Fruit fly (Drosophila melanogaster): ENCODE data around the gene MRG15.

MRG15 gene

dm6 chr3R:15292241-15293004, 14.5 kb upstream of the MRG15 start:
- TF ChIP-seq CG8301 (tag; optimal IDR thresholded peaks at IDR 0.05) (no peak), D1 (tag; optimal IDR thresholded peaks at IDR 0.05) (no peak), CG32121 (GFP tag; IDR thresholded peaks at IDR 0.05) (no peak), CG8159 (tag; optimal IDR thresholded peaks at IDR 0.05) (no peak), CG15710 (tag; optimal IDR thresholded peaks at IDR 0.05) (no peak), Snoo (tag; optimal IDR thresholded peaks at IDR 0.05) (no peak), CG34367 (tag; optimal IDR thresholded peaks at IDR 0.05) (no peak), CG4496 (GFP tag; IDR thresholded peaks at IDR 0.05) (no peak), CG14655 (GFP tag; optimal IDR thresholded peaks at IDR 0.05) (no peak), fd96Ca (GFP tag; IDR thresholded peaks at IDR 0.05) (no peak), gl (tag; optimal IDR thresholded peaks at IDR 0.05) (no peak), EcR (GFP tag; optimal IDR thresholded peaks at IDR 0.05) (no peak), CG17806 (tag; optimal IDR thresholded peaks at IDR 0.05) (no peak), CG12605 (GFP tag; IDR thresholded peaks at IDR 0.05) (no peak), Pif1B (GFP tag; optimal IDR thresholded peaks at IDR 0.05) (no peak), CG13204 (GFP tag; optimal IDR thresholded peaks at IDR 0.05) (no peak), CG9948 (tag; optimal IDR thresholded peaks at IDR 0.05) (no peak)

dm6 chr3R:15291551-15292223, 13.8 kb upstream of the MRG15 start:
- no peak for TF ChIP-seq Pif1B (GFP tag; optimal IDR thresholded peaks at IDR 0.05)
- TF ChIP-seq CG34367 (tag; optimal IDR thresholded peaks at IDR 0.05): peak; percentile 43
- TF ChIP-seq CG8301 (tag; optimal IDR thresholded peaks at IDR 0.05): no peak
- TF ChIP-seq D1 (tag; optimal IDR thresholded peaks at IDR 0.05): no peak
- TF ChIP-seq CG4496 (GFP tag; IDR thresholded peaks at IDR 0.05): no peak
- no peak for TF ChIP-seq rn (GFP tag; IDR thresholded peaks at IDR 0.05)
- peak; percentile 55 for TF ChIP-seq CG13204 (GFP tag; optimal IDR thresholded peaks at IDR 0.05)
- TF ChIP-seq CG32121 (GFP tag; IDR thresholded peaks at IDR 0.05): no peak
- no peak for TF ChIP-seq CG12605 (GFP tag; IDR thresholded peaks at IDR 0.05)
- TF ChIP-seq Snoo (tag; optimal IDR thresholded peaks at IDR 0.05): no peak
- TF ChIP-seq CG14655 (GFP tag; optimal IDR thresholded peaks at IDR 0.05): no peak
- peak; percentile 21 for TF ChIP-seq gl (tag; optimal IDR thresholded peaks at IDR 0.05)
- peak; percentile 49 for TF ChIP-seq CG15710 (tag; optimal IDR thresholded peaks at IDR 0.05)
- TF ChIP-seq CG8159 (tag; optimal IDR thresholded peaks at IDR 0.05): no peak
- peak; percentile 38 for TF ChIP-seq EcR (GFP tag; optimal IDR thresholded peaks at IDR 0.05)

- TF ChIP-seq CG13204 (GFP tag; optimal IDR thresholded peaks at IDR 0.05) (peak; percentile 18), Pif1B (GFP tag; optimal IDR thresholded peaks at IDR 0.05) (no peak), gl (tag; optimal IDR thresholded peaks at IDR 0.05) (no peak), EcR (GFP tag; optimal IDR thresholded peaks at IDR 0.05) (peak; percentile 17), Snoo (tag; optimal IDR thresholded peaks at IDR 0.05) (peak; percentile 19), CG10348 (GFP tag; IDR thresholded peaks at IDR 0.05) (no peak)
Measured at dm6 chr3R:15290642-15291118, 12.8 kb upstream of the MRG15 start, which contains the start of gene CG45218. Gene CG45218, minus strand, starts transcription at chr3R:15290799.

dm6 chr3R:15289828-15290641, 12.1 kb upstream of the MRG15 start:
- TF ChIP-seq CG13204 (GFP tag; optimal IDR thresholded peaks at IDR 0.05) (no peak), CG32121 (GFP tag; IDR thresholded peaks at IDR 0.05) (no peak), CG4496 (GFP tag; IDR thresholded peaks at IDR 0.05) (no peak), rn (GFP tag; IDR thresholded peaks at IDR 0.05) (no peak), Pif1B (GFP tag; optimal IDR thresholded peaks at IDR 0.05) (no peak), CG9948 (tag; optimal IDR thresholded peaks at IDR 0.05) (no peak), CG10348 (GFP tag; IDR thresholded peaks at IDR 0.05) (no peak), CG14655 (GFP tag; optimal IDR thresholded peaks at IDR 0.05) (no peak), Snoo (tag; optimal IDR thresholded peaks at IDR 0.05) (no peak), CG8159 (tag; optimal IDR thresholded peaks at IDR 0.05) (no peak)

dm6 chr3R:15288802-15289201, 10.9 kb upstream of the MRG15 start:
- TF ChIP-seq Pif1A (GFP tag; optimal IDR thresholded peaks at IDR 0.05) (no peak), CG15710 (tag; optimal IDR thresholded peaks at IDR 0.05) (no peak), CG8301 (tag; optimal IDR thresholded peaks at IDR 0.05) (no peak), CG17806 (tag; optimal IDR thresholded peaks at IDR 0.05) (no peak), CG8159 (tag; optimal IDR thresholded peaks at IDR 0.05) (no peak), CG34367 (tag; optimal IDR thresholded peaks at IDR 0.05) (no peak), CG12605 (GFP tag; IDR thresholded peaks at IDR 0.05) (no peak), fd96Ca (GFP tag; IDR thresholded peaks at IDR 0.05) (no peak), Pif1B (GFP tag; optimal IDR thresholded peaks at IDR 0.05) (no peak), gl (tag; optimal IDR thresholded peaks at IDR 0.05) (no peak), Snoo (tag; optimal IDR thresholded peaks at IDR 0.05) (no peak), CG32121 (GFP tag; IDR thresholded peaks at IDR 0.05) (no peak), CG10348 (GFP tag; IDR thresholded peaks at IDR 0.05) (no peak), CG13204 (GFP tag; optimal IDR thresholded peaks at IDR 0.05) (no peak), rn (GFP tag; IDR thresholded peaks at IDR 0.05) (no peak), D1 (tag; optimal IDR thresholded peaks at IDR 0.05) (no peak), Ets98B (GFP tag; IDR thresholded peaks at IDR 0.05) (no peak)
